Fruit fly (Drosophila melanogaster): ENCODE results near the gene CG13046.
A peak's percentile ranks its signal among the peaks of the same experiment; 100 is the strongest.

The CG13046 gene

dm6 chr3L:16288322-16288721 lies at the start of gene CG13046:
Gene CG13046, minus strand, starts transcription at chr3L:16288422.
- no peak for TF ChIP-seq ey (GFP tag; optimal IDR thresholded peaks at IDR 0.05)
- no peak for TF ChIP-seq foxo (GFP tag; optimal IDR thresholded peaks at IDR 0.05)

- TF ChIP-seq Hnf4 (GFP tag; optimal IDR thresholded peaks at IDR 0.05), result no peak
Measured at dm6 chr3L:16337739-16338138, 49.5 kb upstream of the CG13046 start.

- no peak for TF ChIP-seq fru (GFP tag; optimal IDR thresholded peaks at IDR 0.05)
- TF ChIP-seq h (GFP tag; optimal IDR thresholded peaks at IDR 0.05), result no peak
- no peak for TF ChIP-seq usp (GFP tag; optimal IDR thresholded peaks at IDR 0.05)
- TF ChIP-seq Dif (GFP tag; optimal IDR thresholded peaks at IDR 0.05; ENCODE audit: partially characterized antibody), result peak; percentile 39
- TF ChIP-seq Dfd (GFP tag; optimal IDR thresholded peaks at IDR 0.05), result no peak
- no peak for TF ChIP-seq OdsH (GFP tag; optimal IDR thresholded peaks at IDR 0.05)
- no peak for TF ChIP-seq brk (GFP tag; optimal IDR thresholded peaks at IDR 0.05)
- TF ChIP-seq Sp1 (GFP tag; optimal IDR thresholded peaks at IDR 0.05), result no peak
- TF ChIP-seq CrebA (GFP tag; optimal IDR thresholded peaks at IDR 0.05; ENCODE audit: borderline replicate concordance), result no peak
- no peak for TF ChIP-seq psq (GFP tag; optimal IDR thresholded peaks at IDR 0.05)
- TF ChIP-seq Abd-B (GFP tag; optimal IDR thresholded peaks at IDR 0.05), result no peak
- TF ChIP-seq pan (optimal IDR thresholded peaks at IDR 0.05), result no peak
- no peak for TF ChIP-seq Hnf4 (GFP tag; optimal IDR thresholded peaks at IDR 0.05)
- no peak for TF ChIP-seq CG32264 (GFP tag; optimal IDR thresholded peaks at IDR 0.05)
- TF ChIP-seq br (GFP tag; optimal IDR thresholded peaks at IDR 0.05), result no peak
- TF ChIP-seq Mio (GFP tag; optimal IDR thresholded peaks at IDR 0.05), result no peak
- no peak for TF ChIP-seq Rel (GFP tag; optimal IDR thresholded peaks at IDR 0.05)
- TF ChIP-seq Rel (tag; optimal IDR thresholded peaks at IDR 0.05), result no peak
- no peak for TF ChIP-seq GATAd (GFP tag; optimal IDR thresholded peaks at IDR 0.05)
- TF ChIP-seq Myc (optimal IDR thresholded peaks at IDR 0.05), result peak; percentile 80
- no peak for TF ChIP-seq jim (GFP tag; optimal IDR thresholded peaks at IDR 0.05)
- TF ChIP-seq Vsx2 (GFP tag; optimal IDR thresholded peaks at IDR 0.05; ENCODE audit: partially characterized antibody), result peak; percentile 58
- no peak for TF ChIP-seq rgr (GFP tag; optimal IDR thresholded peaks at IDR 0.05)
- no peak for TF ChIP-seq sv (GFP tag; optimal IDR thresholded peaks at IDR 0.05)
- TF ChIP-seq woc (GFP tag; optimal IDR thresholded peaks at IDR 0.05), result no peak
- no peak for TF ChIP-seq HLH106 (tag; optimal IDR thresholded peaks at IDR 0.05)
- no peak for TF ChIP-seq dsf (GFP tag; optimal IDR thresholded peaks at IDR 0.05; ENCODE audit: borderline replicate concordance)
- no peak for TF ChIP-seq dmrt93B (GFP tag; optimal IDR thresholded peaks at IDR 0.05)
- no peak for TF ChIP-seq CG9705 (GFP tag; optimal IDR thresholded peaks at IDR 0.05)
- TF ChIP-seq foxo (GFP tag; optimal IDR thresholded peaks at IDR 0.05), result no peak
- no peak for TF ChIP-seq ey (GFP tag; optimal IDR thresholded peaks at IDR 0.05)
- TF ChIP-seq tai (GFP tag; optimal IDR thresholded peaks at IDR 0.05), result no peak
- TF ChIP-seq sage (GFP tag; optimal IDR thresholded peaks at IDR 0.05), result no peak
- peak; percentile 79 for TF ChIP-seq N (GFP tag; optimal IDR thresholded peaks at IDR 0.05)
- no peak for TF ChIP-seq Jra (GFP tag; optimal IDR thresholded peaks at IDR 0.05)
Measured at dm6 chr3L:16334876-16335275, 46.7 kb upstream of the CG13046 start.

- TF ChIP-seq Rel (GFP tag; optimal IDR thresholded peaks at IDR 0.05), result no peak
- TF ChIP-seq Rel (tag; optimal IDR thresholded peaks at IDR 0.05), result no peak
- TF ChIP-seq CG9705 (GFP tag; optimal IDR thresholded peaks at IDR 0.05), result no peak
- no peak for TF ChIP-seq usp (GFP tag; optimal IDR thresholded peaks at IDR 0.05)
- no peak for TF ChIP-seq HLH106 (tag; optimal IDR thresholded peaks at IDR 0.05)
- no peak for TF ChIP-seq Dif (GFP tag; optimal IDR thresholded peaks at IDR 0.05; ENCODE audit: partially characterized antibody)
- no peak for TF ChIP-seq foxo (GFP tag; optimal IDR thresholded peaks at IDR 0.05)
- no peak for TF ChIP-seq dsf (GFP tag; optimal IDR thresholded peaks at IDR 0.05; ENCODE audit: borderline replicate concordance)
- TF ChIP-seq dmrt93B (GFP tag; optimal IDR thresholded peaks at IDR 0.05), result no peak
- TF ChIP-seq br (GFP tag; optimal IDR thresholded peaks at IDR 0.05), result no peak
- no peak for TF ChIP-seq Vsx2 (GFP tag; optimal IDR thresholded peaks at IDR 0.05; ENCODE audit: partially characterized antibody)
- TF ChIP-seq Jra (GFP tag; optimal IDR thresholded peaks at IDR 0.05), result no peak
- TF ChIP-seq psq (GFP tag; optimal IDR thresholded peaks at IDR 0.05), result no peak
- no peak for TF ChIP-seq sage (GFP tag; optimal IDR thresholded peaks at IDR 0.05)
- TF ChIP-seq N (GFP tag; optimal IDR thresholded peaks at IDR 0.05), result no peak
- no peak for TF ChIP-seq Abd-B (GFP tag; optimal IDR thresholded peaks at IDR 0.05)
- TF ChIP-seq woc (GFP tag; optimal IDR thresholded peaks at IDR 0.05), result no peak
Measured at dm6 chr3L:16333013-16333412, 44.8 kb upstream of the CG13046 start, which contains the start of gene CG13056. Gene CG13056, plus strand, starts transcription at chr3L:16333313.

Data from whole organism, wandering third instar larva.